Fruit fly (Drosophila melanogaster): ENCODE data around the gene CG14932.

The CG14932 gene

DNA sequence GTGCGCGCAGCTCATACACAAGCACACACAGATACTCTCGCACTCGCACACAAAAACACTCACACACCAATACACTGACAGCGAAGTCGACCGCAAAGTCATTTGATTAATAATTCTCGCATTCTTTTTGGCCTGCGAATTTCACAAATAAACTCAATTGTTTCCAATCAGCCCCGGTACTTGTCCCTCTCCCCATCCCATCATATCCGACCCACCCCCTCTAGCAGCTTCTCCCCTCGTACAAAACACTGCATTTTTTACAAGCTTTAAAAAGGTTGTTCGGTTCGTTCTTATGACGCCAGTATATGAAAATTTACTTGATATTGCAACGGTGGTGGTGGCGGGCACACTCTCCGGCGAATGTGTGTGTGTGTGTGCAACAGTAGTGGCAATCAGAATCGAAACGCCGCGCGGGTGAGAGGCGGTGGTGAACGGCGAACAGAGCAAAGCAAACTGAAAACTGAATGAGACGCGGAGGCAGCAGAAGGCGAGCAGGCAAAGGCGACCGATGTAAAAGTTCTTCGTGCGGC, 18.0 kb downstream of the CG14932 start (continued):
- TF ChIP-seq CG17186 (GFP tag; optimal IDR thresholded peaks at IDR 0.05) = no peak
- peak; percentile 65 for TF ChIP-seq mirr (GFP tag; optimal IDR thresholded peaks at IDR 0.05)
- no peak for TF ChIP-seq nmo (GFP tag; optimal IDR thresholded peaks at IDR 0.05)
- TF ChIP-seq Eip74EF (GFP tag; optimal IDR thresholded peaks at IDR 0.05) = no peak
- peak; percentile 18 for TF ChIP-seq mam (GFP tag; optimal IDR thresholded peaks at IDR 0.05)
- TF ChIP-seq insv (GFP tag; optimal IDR thresholded peaks at IDR 0.05) = peak in 1 of 2 experiments; percentile 42
- no peak for TF ChIP-seq klu (GFP tag; IDR thresholded peaks at IDR 0.05)
- no peak for TF ChIP-seq CG10274 (GFP tag; optimal IDR thresholded peaks at IDR 0.05)
- no peak for TF ChIP-seq CG8944 (GFP tag; optimal IDR thresholded peaks at IDR 0.05)
- no peak for TF ChIP-seq al (GFP tag; IDR thresholded peaks at IDR 0.05)
- no peak for TF ChIP-seq CG4404 (GFP tag; IDR thresholded peaks at IDR 0.05)
- peak; percentile 4 for TF ChIP-seq p53 (GFP tag; optimal IDR thresholded peaks at IDR 0.05)
- no peak for TF ChIP-seq ac (GFP tag; optimal IDR thresholded peaks at IDR 0.05)
- no peak for TF ChIP-seq Ets65A (GFP tag)
- TF ChIP-seq wek (GFP tag; optimal IDR thresholded peaks at IDR 0.05) = no peak
- TF ChIP-seq HmgD (GFP tag; optimal IDR thresholded peaks at IDR 0.05) = peak; percentile 61
- TF ChIP-seq CG42726 (GFP tag; IDR thresholded peaks at IDR 0.05; ENCODE audit: partially characterized antibody) = peak; percentile 81
- peak; percentile 47 for TF ChIP-seq bbx (GFP tag; IDR thresholded peaks at IDR 0.05; ENCODE audit: partially characterized antibody)
- no peak for TF ChIP-seq br (optimal IDR thresholded peaks at IDR 0.05)
- no peak for TF ChIP-seq Hr51 (GFP tag; optimal IDR thresholded peaks at IDR 0.05)
- TF ChIP-seq CG8089 (GFP tag; optimal IDR thresholded peaks at IDR 0.05) = no peak
- TF ChIP-seq zen (tag; optimal IDR thresholded peaks at IDR 0.05) = no peak
- TF ChIP-seq CG4854 (GFP tag; optimal IDR thresholded peaks at IDR 0.05) = no peak
- no peak for TF ChIP-seq Hr78 (GFP tag; optimal IDR thresholded peaks at IDR 0.05)
- no peak for TF ChIP-seq CG18011 (GFP tag; optimal IDR thresholded peaks at IDR 0.05)
- TF ChIP-seq sd (tag; optimal IDR thresholded peaks at IDR 0.05) = peak; percentile 84
- TF ChIP-seq E2f2 (GFP tag; IDR thresholded peaks at IDR 0.05) = peak; percentile 12; the same call in 1 of the 2 replicates
- TF ChIP-seq sqz (GFP tag; optimal IDR thresholded peaks at IDR 0.05) = no peak
- no peak for TF ChIP-seq Meics (GFP tag; optimal IDR thresholded peaks at IDR 0.05)
- TF ChIP-seq sima (GFP tag; optimal IDR thresholded peaks at IDR 0.05) = no peak
- TF ChIP-seq NC2β (GFP tag; optimal IDR thresholded peaks at IDR 0.05) = no peak
- TF ChIP-seq CG9215 (GFP tag; IDR thresholded peaks at IDR 0.05) = no peak
- no peak for TF ChIP-seq CG31441 (GFP tag; IDR thresholded peaks at IDR 0.05)
- no peak for TF ChIP-seq CG12236 (GFP tag; optimal IDR thresholded peaks at IDR 0.05)
- no peak for TF ChIP-seq wdn (GFP tag; IDR thresholded peaks at IDR 0.05)
- no peak for TF ChIP-seq Ptx1 (GFP tag; IDR thresholded peaks at IDR 0.05)
- no peak for TF ChIP-seq CG11504 (tag; optimal IDR thresholded peaks at IDR 0.05)
- TF ChIP-seq D19A (tag; optimal IDR thresholded peaks at IDR 0.05) = no peak
- no peak for TF ChIP-seq CG30403 (GFP tag; optimal IDR thresholded peaks at IDR 0.05)
- no peak for TF ChIP-seq CG1233 (GFP tag; optimal IDR thresholded peaks at IDR 0.05)
- no peak for TF ChIP-seq CG8281 (tag; optimal IDR thresholded peaks at IDR 0.05)
- no peak for TF ChIP-seq nerfin-2 (GFP tag; IDR thresholded peaks at IDR 0.05; ENCODE audit: partially characterized antibody)
- TF ChIP-seq sim (GFP tag; IDR thresholded peaks at IDR 0.05) = no peak
- no peak for TF ChIP-seq Lhr (GFP tag; optimal IDR thresholded peaks at IDR 0.05)
- TF ChIP-seq yki (optimal IDR thresholded peaks at IDR 0.05) = no peak
- no peak for TF ChIP-seq usp (GFP tag; optimal IDR thresholded peaks at IDR 0.05)
- TF ChIP-seq pan (optimal IDR thresholded peaks at IDR 0.05) = no peak
- TF ChIP-seq pan (GFP tag; optimal IDR thresholded peaks at IDR 0.05 in 1 of 2, IDR thresholded peaks at IDR 0.05 in 1 of 2) = no peak
- TF ChIP-seq CG12155 (GFP tag; optimal IDR thresholded peaks at IDR 0.05) = peak; percentile 16
- TF ChIP-seq tin (GFP tag; optimal IDR thresholded peaks at IDR 0.05) = no peak
- peak; percentile 13; the same call in 1 of the 4 replicates for TF ChIP-seq Gug (GFP tag; IDR thresholded peaks at IDR 0.05)

Data from whole organism, embryonic.